Worm (Caenorhabditis elegans) whole organism, early embryonic: ENCODE measurements around the gene pcyt-1.

ENCODE experiments used
- B0310.2 ChIP-seq: sonication (generic microtip); optimal IDR thresholded peaks from 2 replicates; lab custom pipeline; 2016; ENCODE audit warnings: mild to moderate bottlenecking, missing genetic modification characterization, missing compliant biosample characterization
- F13C5.2 ChIP-seq: sonication (generic microtip); optimal IDR thresholded peaks from 2 replicates; lab custom pipeline; 2017; ENCODE audit warnings: mild to moderate bottlenecking, missing genetic modification characterization, inconsistent platforms, missing compliant biosample characterization
- aly-1 ChIP-seq: sonication (generic microtip); optimal IDR thresholded peaks from 2 replicates; lab custom pipeline; 2016; ENCODE audit warnings: missing genetic modification characterization, missing compliant biosample characterization
- ama-1 ChIP-seq: fragments of 150-350 bp; optimal IDR thresholded peaks from 2 replicates; lab custom pipeline; 2014
- ceh-36 ChIP-seq: sonication (generic microtip); optimal IDR thresholded peaks from 2 replicates; lab custom pipeline; 2016; ENCODE audit warnings: missing genetic modification characterization, inconsistent platforms, missing compliant biosample characterization
- flt-1 ChIP-seq: fragments of 200-800 bp; sonication (Bioruptor generic); IDR thresholded peaks from 2 replicates; pipeline ENCODE4 v1.3.6; 2022; ENCODE audit warnings: missing genetic modification characterization, missing compliant biosample characterization
- hmbx-1 ChIP-seq: sonication (generic microtip); optimal IDR thresholded peaks from 2 replicates; lab custom pipeline; 2016; ENCODE audit warnings: mild to moderate bottlenecking, missing genetic modification characterization, missing compliant biosample characterization
- pes-1 ChIP-seq: fragments of 200-800 bp; sonication (Bioruptor generic); IDR thresholded peaks from 2 replicates; pipeline ENCODE4 v1.3.6; 2022; ENCODE audit warnings: missing genetic modification reagents, missing genetic modification characterization, missing compliant biosample characterization
- scrt-1 ChIP-seq: fragments of 200-800 bp; sonication (Bioruptor generic); IDR thresholded peaks from 2 replicates; pipeline ENCODE4 v1.3.6; 2022; ENCODE audit warnings: missing genetic modification characterization, missing compliant biosample characterization
- sea-1 ChIP-seq: fragments of 200-800 bp; sonication (Bioruptor generic); conservative IDR thresholded peaks from 2 replicates; pipeline ENCODE4 v1.3.6; 2022; ENCODE audit warnings: missing genetic modification characterization, missing compliant biosample characterization
- tbx-11 ChIP-seq: fragments of 200-800 bp; sonication (Bioruptor generic); IDR thresholded peaks from 2 replicates; pipeline ENCODE4 v1.3.6; 2022; ENCODE audit warnings: missing genetic modification characterization, missing compliant biosample characterization
- tbx-37 ChIP-seq: fragments of 200-800 bp; sonication (Bioruptor generic); conservative IDR thresholded peaks from 2 replicates; pipeline ENCODE4 v1.3.6; 2022; ENCODE audit warnings: missing genetic modification reagents, missing genetic modification characterization, missing compliant biosample characterization

- TF ChIP-seq aly-1 (no peak), F13C5.2 (tag; lab: Kevin White, UChicago) (no peak), B0310.2 (tag; lab: Kevin White, UChicago) (no peak), ama-1 (no peak), tbx-11 (GFP tag; lab: Robert Waterston, UW) (no peak), scrt-1 (GFP tag; lab: Robert Waterston, UW) (no peak), ceh-36 (tag; lab: Kevin White, UChicago) (no peak), hmbx-1 (tag; lab: Kevin White, UChicago) (no peak), tbx-37 (GFP tag; lab: Robert Waterston, UW) (no peak), flt-1 (GFP tag; lab: Robert Waterston, UW) (no peak), pes-1 (GFP tag; lab: Robert Waterston, UW) (no peak), sea-1 (GFP tag; lab: Robert Waterston, UW) (no peak)
These were observed 3.8 kb downstream of the pcyt-1 start for ce11 chrX:7575939-7576338.
